Worm (Caenorhabditis elegans) whole organism, L4 larva: Measurements from ENCODE around the gene F57E7.2.

Experiments
- F49E8.2 ChIP-seq: sonication (generic microtip); optimal IDR thresholded peaks from 2 replicates; lab custom pipeline; 2016; ENCODE audit warnings: missing compliant biosample characterization, mild to moderate bottlenecking, missing genetic modification characterization, borderline replicate concordance
- Y105C5A.15 ChIP-seq: fragments of 200-800 bp; sonication (Bioruptor generic); IDR thresholded peaks from 2 replicates; pipeline ENCODE4 v1.3.6; 2022; ENCODE audit warnings: missing genetic modification characterization, missing compliant biosample characterization
- attf-4 ChIP-seq: sonication (generic microtip); optimal IDR thresholded peaks from 3 replicates; lab custom pipeline; 2017; ENCODE audit warnings: missing biosample characterization, missing genetic modification characterization
- nhr-237 ChIP-seq: sonication (generic microtip); optimal IDR thresholded peaks from 2 replicates; lab custom pipeline; 2017; ENCODE audit warnings: missing biosample characterization, missing genetic modification characterization
- nhr-25 ChIP-seq: sonication (generic microtip); optimal IDR thresholded peaks from 2 replicates; lab custom pipeline; 2017; ENCODE audit warnings: missing genetic modification characterization, mild to moderate bottlenecking, missing compliant biosample characterization, antibody characterized with exemption, moderate library complexity, borderline replicate concordance; ENCODE audit not compliant: insufficient read depth
- pha-4 ChIP-seq, 2 experiments: fragments of 150-350 bp in 1 of 2; fragments of 200-800 bp in 1 of 2; sonication (Bioruptor generic) in 1 of 2; IDR thresholded peaks in 1 of 2; optimal IDR thresholded peaks in 1 of 2; 2 replicates each; pipeline versions ENCODE4 v1.3.6 to Lab custom; 2014 to 2022; ENCODE audit warnings: missing genetic modification characterization in 2 of 2, missing genetic modification reagents in 2 of 2, missing biosample characterization in 1 of 2, missing compliant biosample characterization in 1 of 2

DNA sequence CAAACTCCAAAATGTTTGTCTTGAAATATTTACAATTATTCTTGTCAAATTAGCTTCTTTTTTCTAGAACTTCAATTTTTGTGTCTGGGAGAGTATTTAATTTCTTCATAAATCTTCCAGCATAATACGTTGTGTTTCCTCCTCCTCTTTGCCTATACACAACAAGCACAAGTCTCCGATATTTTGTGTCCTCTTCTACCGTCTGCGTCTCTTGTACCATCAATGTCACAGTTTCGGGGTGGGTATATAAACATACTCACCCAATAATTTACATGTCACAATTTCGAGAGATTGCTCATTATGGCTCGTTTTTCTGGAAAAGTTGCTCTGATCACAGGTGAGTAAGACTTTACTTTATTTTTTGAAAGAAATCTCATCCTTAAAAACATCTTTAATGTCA, 45.4 kb downstream of the F57E7.2 start, which contains the start of gene F26D2.15:
- TF ChIP-seq F49E8.2 (tag; lab: Kevin White, UChicago) (no peak), nhr-25 (tag; lab: Kevin White, UChicago) (no peak), pha-4 (GFP tag; IDR thresholded peaks at IDR 0.05; lab: Robert Waterston, UW) (no peak), pha-4 (tag; optimal IDR thresholded peaks at IDR 0.05; lab: Kevin White, UChicago) (no peak), attf-4 (tag; lab: Kevin White, UChicago) (no peak), nhr-237 (no peak), Y105C5A.15 (GFP tag; lab: Robert Waterston, UW) (no peak)
